Fruit fly (Drosophila melanogaster) whole organism, embryonic: ENCODE measurements around the gene CG3335.

Experiments used
- Atf3 ChIP-seq: fragments of 200-800 bp; sonication (Bioruptor generic); optimal IDR thresholded peaks from 3 replicates; lab custom pipeline; 2016; ENCODE audit warnings: missing biosample characterization, missing genetic modification characterization
- Blimp-1 ChIP-seq: fragments of 200-800 bp; sonication (Bioruptor generic); optimal IDR thresholded peaks from 3 replicates; lab custom pipeline; 2018; ENCODE audit warnings: missing biosample characterization, missing genetic modification characterization, mild to moderate bottlenecking, moderate library complexity, missing genetic modification reagents
- CG11093 ChIP-seq: fragments of 200-800 bp; sonication (Bioruptor generic); IDR thresholded peaks from 3 replicates; pipeline ENCODE4 v1.3.6; 2022; ENCODE audit warnings: missing biosample characterization, missing genetic modification characterization
- CG14860 ChIP-seq: fragments of 200-800 bp; sonication (Bioruptor generic); IDR thresholded peaks from 3 replicates; pipeline ENCODE4 v1.3.6; 2022; ENCODE audit warnings: missing biosample characterization, missing genetic modification characterization; ENCODE audit not compliant: partially characterized antibody
- CG15696 ChIP-seq: fragments of 200-800 bp; sonication (Bioruptor generic); optimal IDR thresholded peaks from 2 replicates; lab custom pipeline; 2019; ENCODE audit warnings: missing biosample characterization, mild to moderate bottlenecking, missing genetic modification characterization, moderate library complexity
- CG2120 ChIP-seq: fragments of 200-800 bp; sonication (Bioruptor generic); optimal IDR thresholded peaks from 3 replicates; lab custom pipeline; 2016; ENCODE audit warnings: missing biosample characterization, missing genetic modification characterization
- CG3065 ChIP-seq: fragments of 200-800 bp; sonication (Bioruptor generic); optimal IDR thresholded peaks from 2 replicates; lab custom pipeline; 2016; ENCODE audit warnings: missing biosample characterization, missing genetic modification characterization
- CG31224 ChIP-seq: fragments of 200-800 bp; sonication (Bioruptor generic); IDR thresholded peaks from 2 replicates; pipeline ENCODE4 v1.3.6; 2022; ENCODE audit warnings: missing biosample characterization, missing genetic modification characterization
- CG32532 ChIP-seq: fragments of 200-800 bp; sonication (Bioruptor generic); IDR thresholded peaks from 2 replicates; pipeline ENCODE4 v1.3.6; 2022; ENCODE audit warnings: missing biosample characterization, missing genetic modification characterization
- CG32767 ChIP-seq: fragments of 200-800 bp; sonication (Bioruptor generic); IDR thresholded peaks from 2 replicates; pipeline ENCODE4 v1.3.6; 2022; ENCODE audit warnings: missing biosample characterization, missing genetic modification characterization
- CG33213 ChIP-seq: fragments of 200-800 bp; sonication (Bioruptor generic); optimal IDR thresholded peaks from 3 replicates; lab custom pipeline; 2016; ENCODE audit warnings: missing biosample characterization, missing genetic modification characterization
- CG3726 ChIP-seq: fragments of 200-800 bp; sonication (Bioruptor generic); IDR thresholded peaks from 3 replicates; pipeline ENCODE4, ENCODE4 v1.3.6; 2022; ENCODE audit warnings: missing biosample characterization, missing genetic modification characterization
- CG5953 ChIP-seq: fragments of 200-800 bp; sonication (Bioruptor generic); IDR thresholded peaks from 2 replicates; pipeline ENCODE4 v1.3.6; 2022; ENCODE audit warnings: missing biosample characterization, missing genetic modification characterization
- CG7372 ChIP-seq: fragments of 200-800 bp; sonication (Bioruptor generic); IDR thresholded peaks from 2 replicates; pipeline ENCODE4 v1.3.6; 2022; ENCODE audit warnings: missing biosample characterization, missing genetic modification characterization
- CG8924 ChIP-seq: fragments of 200-800 bp; optimal IDR thresholded peaks from 3 replicates; lab custom pipeline; 2019; ENCODE audit warnings: missing biosample characterization, mild to moderate bottlenecking, missing genetic modification characterization, moderate library complexity
- CG9215 ChIP-seq: fragments of 200-800 bp; sonication (Bioruptor generic); IDR thresholded peaks from 2 replicates; pipeline ENCODE4 v1.3.6; 2022; ENCODE audit warnings: missing biosample characterization, missing genetic modification characterization
- CG9437 ChIP-seq: fragments of 200-800 bp; sonication (Bioruptor generic); optimal IDR thresholded peaks from 2 replicates; lab custom pipeline; 2018; ENCODE audit warnings: missing biosample characterization, mild to moderate bottlenecking, missing genetic modification characterization
- CoRest ChIP-seq: fragments of 200-800 bp; sonication (Bioruptor generic); optimal IDR thresholded peaks from 3 replicates; lab custom pipeline; 2018; ENCODE audit warnings: missing biosample characterization, mild to moderate bottlenecking, missing genetic modification characterization, moderate library complexity
- CrebB ChIP-seq: fragments of 200-800 bp; sonication (Bioruptor generic); optimal IDR thresholded peaks from 3 replicates; lab custom pipeline; 2018; ENCODE audit warnings: missing biosample characterization, mild to moderate bottlenecking, missing genetic modification characterization
- Dad ChIP-seq: fragments of 200-800 bp; sonication (Bioruptor generic); optimal IDR thresholded peaks from 3 replicates; lab custom pipeline; 2016; ENCODE audit warnings: missing biosample characterization, missing genetic modification characterization
- Ets65A ChIP-seq: fragments of 200-800 bp; sonication (Bioruptor generic); peaks from one replicate; lab custom pipeline; 2016; ENCODE audit warnings: missing biosample characterization, missing genetic modification characterization
- Ets97D ChIP-seq: fragments of 200-800 bp; sonication (Bioruptor generic); optimal IDR thresholded peaks from 3 replicates; lab custom pipeline; 2016; ENCODE audit warnings: missing biosample characterization, missing genetic modification characterization
- Hr51 ChIP-seq, 2 experiments: fragments of 200-800 bp; sonication (Bioruptor generic); optimal IDR thresholded peaks; 2 replicates in 1 of 2; 3 replicates in 1 of 2; lab custom pipeline; 2016 to 2018; ENCODE audit warnings: missing biosample characterization in 2 of 2, missing genetic modification characterization in 2 of 2, mild to moderate bottlenecking in 1 of 2, moderate library complexity in 1 of 2
- Lhr ChIP-seq: fragments of 200-800 bp; sonication (Bioruptor generic); optimal IDR thresholded peaks from 3 replicates; lab custom pipeline; 2017; ENCODE audit warnings: mild to moderate bottlenecking, missing biosample characterization, missing genetic modification reagents, missing genetic modification characterization
- Oli ChIP-seq: fragments of 200-800 bp; sonication (Bioruptor generic); optimal IDR thresholded peaks from 2 replicates; lab custom pipeline; 2018; ENCODE audit warnings: missing biosample characterization, mild to moderate bottlenecking, missing genetic modification characterization, moderate library complexity
- Side ChIP-seq: fragments of 200-800 bp; sonication (Bioruptor generic); optimal IDR thresholded peaks from 2 replicates; lab custom pipeline; 2016; ENCODE audit warnings: missing biosample characterization, missing genetic modification characterization
- Taf1 ChIP-seq: fragments of 200-800 bp; sonication (Bioruptor generic); IDR thresholded peaks from 2 replicates; pipeline ENCODE4 v1.3.6; 2022; ENCODE audit warnings: missing biosample characterization, missing genetic modification characterization
- Usf ChIP-seq: fragments of 200-800 bp; sonication (Bioruptor generic); optimal IDR thresholded peaks from 2 replicates; lab custom pipeline; 2017; ENCODE audit warnings: missing genotype, missing biosample characterization, missing genetic modification characterization
- YL-1 ChIP-seq: fragments of 200-800 bp; sonication (Bioruptor generic); optimal IDR thresholded peaks from 3 replicates; lab custom pipeline; 2017; ENCODE audit warnings: missing biosample characterization, mild to moderate bottlenecking, missing genetic modification characterization
- aop ChIP-seq: fragments of 200-800 bp; sonication (Bioruptor generic); IDR thresholded peaks from 2 replicates; pipeline ENCODE4 v1.3.6; 2022; ENCODE audit warnings: missing biosample characterization, missing genetic modification characterization
- croc ChIP-seq: fragments of 200-800 bp; sonication (Bioruptor generic); conservative IDR thresholded peaks from 3 replicates; pipeline ENCODE4 v1.3.6; 2022; ENCODE audit warnings: missing biosample characterization, missing genetic modification characterization
- danr ChIP-seq: fragments of 200-800 bp; sonication (Bioruptor generic); IDR thresholded peaks from 2 replicates; pipeline ENCODE4 v1.3.6; 2022; ENCODE audit warnings: missing biosample characterization, missing genetic modification characterization
- ewg ChIP-seq: fragments of 200-800 bp; sonication (Bioruptor generic); optimal IDR thresholded peaks from 3 replicates; lab custom pipeline; 2017; ENCODE audit warnings: mild to moderate bottlenecking, missing biosample characterization, missing genetic modification reagents, missing genetic modification characterization
- fd3F ChIP-seq: fragments of 200-800 bp; sonication (Bioruptor generic); optimal IDR thresholded peaks from 2 replicates; lab custom pipeline; 2018; ENCODE audit warnings: missing biosample characterization, mild to moderate bottlenecking, missing genetic modification characterization, moderate library complexity
- gem ChIP-seq: fragments of 200-800 bp; sonication (Bioruptor generic); optimal IDR thresholded peaks from 2 replicates; lab custom pipeline; 2019; ENCODE audit warnings: missing biosample characterization, mild to moderate bottlenecking, missing genetic modification characterization, moderate library complexity
- grau ChIP-seq: fragments of 200-800 bp; optimal IDR thresholded peaks from 3 replicates; lab custom pipeline; 2019; ENCODE audit warnings: missing biosample characterization, mild to moderate bottlenecking, missing genetic modification characterization, moderate library complexity
- ind ChIP-seq: fragments of 200-800 bp; sonication (Bioruptor generic); optimal IDR thresholded peaks from 3 replicates; lab custom pipeline; 2016; ENCODE audit warnings: missing biosample characterization, missing genetic modification characterization
- kni ChIP-seq: fragments of 200-800 bp; sonication (Bioruptor generic); optimal IDR thresholded peaks from 3 replicates; lab custom pipeline; 2017; ENCODE audit warnings: mild to moderate bottlenecking, missing biosample characterization, missing genetic modification reagents, missing genetic modification characterization
- luna ChIP-seq: fragments of 200-800 bp; sonication (Bioruptor generic); optimal IDR thresholded peaks from 2 replicates; lab custom pipeline; 2016; ENCODE audit warnings: missing biosample characterization, missing genetic modification characterization
- maf-S ChIP-seq: fragments of 200-800 bp; sonication (Bioruptor generic); optimal IDR thresholded peaks from 2 replicates; lab custom pipeline; 2016; ENCODE audit warnings: missing biosample characterization, missing genetic modification characterization
- mirr ChIP-seq: fragments of 200-800 bp; sonication (Bioruptor generic); optimal IDR thresholded peaks from 3 replicates; lab custom pipeline; 2018; ENCODE audit warnings: missing biosample characterization, mild to moderate bottlenecking, missing genetic modification characterization
- nerfin-1 ChIP-seq: fragments of 200-800 bp; sonication (Bioruptor generic); optimal IDR thresholded peaks from 3 replicates; lab custom pipeline; 2019; ENCODE audit warnings: missing biosample characterization, mild to moderate bottlenecking, missing genetic modification characterization, moderate library complexity
- nmo ChIP-seq: fragments of 200-800 bp; sonication (Bioruptor generic); optimal IDR thresholded peaks from 2 replicates; lab custom pipeline; 2018; ENCODE audit warnings: missing biosample characterization, mild to moderate bottlenecking, missing genetic modification characterization, moderate library complexity
- p53 ChIP-seq: fragments of 200-800 bp; sonication (Bioruptor generic); optimal IDR thresholded peaks from 2 replicates; lab custom pipeline; 2016; ENCODE audit warnings: missing biosample characterization, missing genetic modification characterization
- pzg ChIP-seq: fragments of 200-800 bp; sonication (Bioruptor generic); optimal IDR thresholded peaks from 3 replicates; lab custom pipeline; 2018; ENCODE audit warnings: missing biosample characterization, mild to moderate bottlenecking, missing genetic modification characterization, moderate library complexity
- schlank ChIP-seq: fragments of 200-800 bp; sonication (Bioruptor generic); optimal IDR thresholded peaks from 2 replicates; lab custom pipeline; 2018; ENCODE audit warnings: missing biosample characterization, mild to moderate bottlenecking, missing genetic modification characterization
- sens ChIP-seq: fragments of 200-800 bp; sonication (Bioruptor generic); peaks from one replicate; lab custom pipeline; 2016; ENCODE audit warnings: missing biosample characterization, missing genetic modification characterization
- sug ChIP-seq: fragments of 200-800 bp; optimal IDR thresholded peaks from 2 replicates; lab custom pipeline; 2019; ENCODE audit warnings: missing biosample characterization, mild to moderate bottlenecking, missing genetic modification characterization, moderate library complexity
- tap ChIP-seq: fragments of 200-800 bp; optimal IDR thresholded peaks from 3 replicates; lab custom pipeline; 2019; ENCODE audit warnings: missing biosample characterization, mild to moderate bottlenecking, missing genetic modification characterization, moderate library complexity
- toy ChIP-seq: fragments of 200-800 bp; sonication (Bioruptor generic); IDR thresholded peaks from 2 replicates; pipeline ENCODE4 v1.3.6; 2022; ENCODE audit warnings: missing biosample characterization, missing genetic modification characterization
- wdn ChIP-seq: fragments of 200-800 bp; sonication (Bioruptor generic); IDR thresholded peaks from 2 replicates; pipeline ENCODE4 v1.3.6; 2022; ENCODE audit warnings: missing biosample characterization, missing genetic modification characterization

The CG3335 gene

DNA sequence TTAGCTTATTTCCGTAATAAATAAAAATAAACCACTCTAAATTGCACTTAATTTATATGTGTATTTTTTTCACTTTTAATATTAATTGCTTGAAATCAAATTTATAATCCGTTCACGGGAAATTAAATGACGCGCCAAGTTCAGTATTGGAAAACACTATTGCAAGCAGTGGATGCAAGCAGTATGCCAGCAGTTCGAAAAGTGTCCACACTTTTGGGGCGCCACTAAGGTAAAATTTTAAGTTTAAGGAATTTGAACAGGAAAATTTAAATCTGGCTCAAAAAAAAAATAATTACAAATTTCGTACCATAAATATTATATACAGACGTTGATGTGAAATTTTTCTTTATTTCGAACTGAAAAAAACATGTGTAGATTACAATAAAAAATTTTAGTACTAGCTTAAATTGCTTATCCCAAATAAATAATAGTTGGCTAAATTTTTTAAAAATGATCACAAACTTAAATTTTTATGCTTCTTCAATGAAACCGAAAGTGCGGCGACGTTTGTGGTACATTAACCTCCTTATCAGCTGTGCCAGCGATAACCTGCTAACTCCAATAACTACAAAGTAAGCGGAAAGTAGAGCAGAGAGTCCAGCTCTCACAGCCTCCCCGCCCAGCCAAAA lies 10.0 kb upstream of the CG3335 start (continued):
- TF ChIP-seq kni = no peak
- no peak for TF ChIP-seq CG3726
- no peak for TF ChIP-seq CG33213 (GFP tag; lab: Kevin White, UChicago)
- no peak for TF ChIP-seq CG14860 (GFP tag; lab: Robert Waterston, UW)
- TF ChIP-seq Dad = peak; percentile 30
- peak; percentile 58 for TF ChIP-seq sens (GFP tag; lab: Kevin White, UChicago)
- TF ChIP-seq Ets65A = peak; percentile 91
- peak; percentile 41 for TF ChIP-seq Lhr (GFP tag; lab: Kevin White, UChicago)
- no peak for TF ChIP-seq grau (tag; lab: Kevin White, UChicago)
- TF ChIP-seq danr (GFP tag; lab: Robert Waterston, UW) = no peak
- no peak for TF ChIP-seq CG3065 (GFP tag; lab: Kevin White, UChicago)
- no peak for TF ChIP-seq toy (GFP tag; lab: Robert Waterston, UW)
- peak; percentile 14 for TF ChIP-seq nmo (GFP tag; lab: Kevin White, UChicago)
- no peak for TF ChIP-seq Taf1 (GFP tag; lab: Robert Waterston, UW)
- TF ChIP-seq Ets97D = peak; percentile 15
- TF ChIP-seq CG15696 = no peak
- no peak for TF ChIP-seq CG5953
- TF ChIP-seq CG9215 = no peak; the same call in 1 of the 2 replicates
- TF ChIP-seq Oli = no peak
- TF ChIP-seq p53 = peak; percentile 8
- TF ChIP-seq luna (GFP tag; lab: Kevin White, UChicago) = no peak
- TF ChIP-seq nerfin-1 (tag; lab: Kevin White, UChicago) = no peak
- TF ChIP-seq CG7372 = peak; percentile 42; the same call in 1 of the 2 replicates
- TF ChIP-seq YL-1 (GFP tag; lab: Kevin White, UChicago) = no peak
- TF ChIP-seq sug (tag; lab: Kevin White, UChicago) = no peak
- TF ChIP-seq mirr = no peak
- TF ChIP-seq CG8924 = no peak
- TF ChIP-seq Hr51 (GFP tag; optimal IDR thresholded peaks at IDR 0.05; lab: Kevin White, UChicago) = no peak
- TF ChIP-seq Side = peak; percentile 3
- TF ChIP-seq schlank (tag; lab: Kevin White, UChicago) = no peak
- no peak for TF ChIP-seq CG32767 (GFP tag; lab: Robert Waterston, UW)
- TF ChIP-seq wdn (GFP tag; lab: Robert Waterston, UW) = no peak
- peak; percentile 59 for TF ChIP-seq ind (GFP tag; lab: Kevin White, UChicago)
- TF ChIP-seq CG9437 (GFP tag; lab: Kevin White, UChicago) = no peak
- peak; percentile 63 for TF ChIP-seq pzg (GFP tag; lab: Kevin White, UChicago)
- TF ChIP-seq CG31224 (GFP tag; lab: Robert Waterston, UW) = no peak
- TF ChIP-seq CG2120 (GFP tag; lab: Kevin White, UChicago) = no peak
- no peak for TF ChIP-seq CrebB (tag; lab: Kevin White, UChicago)
- no peak for TF ChIP-seq Atf3 (GFP tag; lab: Kevin White, UChicago)
- no peak for TF ChIP-seq CG11093 (GFP tag; lab: Robert Waterston, UW)
- peak; percentile 84 for TF ChIP-seq Blimp-1
- TF ChIP-seq Usf = no peak
- TF ChIP-seq croc (GFP tag; lab: Robert Waterston, UW) = 0 out of 3 replicates have a peak, but pooled peaks have one; percentile 12
- no peak for TF ChIP-seq ewg
- peak; percentile 35 for TF ChIP-seq maf-S (GFP tag; lab: Kevin White, UChicago)
- no peak for TF ChIP-seq fd3F (GFP tag; lab: Kevin White, UChicago)
- TF ChIP-seq aop = no peak
- no peak for TF ChIP-seq tap (tag; lab: Kevin White, UChicago)
- TF ChIP-seq CG32532 = peak; percentile 69
- peak; percentile 40 for TF ChIP-seq CoRest (tag; lab: Kevin White, UChicago)
- TF ChIP-seq gem (tag; lab: Kevin White, UChicago) = no peak
